Worm (Caenorhabditis elegans): ENCODE measurements around the gene B0273.1.

- TF ChIP-seq dao-5 (tag; optimal IDR thresholded peaks at IDR 0.05), result no peak
- no peak for TF ChIP-seq him-1 (tag; optimal IDR thresholded peaks at IDR 0.05)
- no peak for TF ChIP-seq W03F9.2 (tag; optimal IDR thresholded peaks at IDR 0.05)
These were observed 42.0 kb downstream of the B0273.1 start for ce11 chrIV:5535780-5536179.
